Worm (Caenorhabditis elegans) whole organism, L2 larva: ENCODE measurements around the gene htrl-1.

Experiments
- lin-13 ChIP-seq: fragments of 150-350 bp; optimal IDR thresholded peaks from 2 replicates; lab custom pipeline; 2014; ENCODE audit warnings: missing biosample characterization, missing genetic modification reagents, missing genetic modification characterization
- lsy-2 ChIP-seq, 2 experiments: fragments of 150-350 bp in 1 of 2; sonication (generic microtip) in 1 of 2; optimal IDR thresholded peaks; 2 replicates each; lab custom pipeline; 2014 to 2017; ENCODE audit warnings: missing biosample characterization in 2 of 2, missing genetic modification characterization in 2 of 2
- snpc-4 ChIP-seq: fragments of 150-350 bp; optimal IDR thresholded peaks from 2 replicates; lab custom pipeline; 2014; ENCODE audit warnings: missing biosample characterization, missing genetic modification characterization
- zag-1 ChIP-seq: fragments of 150-350 bp; optimal IDR thresholded peaks from 2 replicates; lab custom pipeline; 2014; ENCODE audit warnings: missing biosample characterization, missing genetic modification characterization
- ztf-11 ChIP-seq: sonication (generic microtip); optimal IDR thresholded peaks from 2 replicates; lab custom pipeline; 2017; ENCODE audit warnings: missing biosample characterization, missing genetic modification characterization

- TF ChIP-seq lin-13 (GFP tag; lab: Kevin White, UChicago), result no peak
- TF ChIP-seq ztf-11 (tag; lab: Kevin White, UChicago), result no peak
- TF ChIP-seq snpc-4 (tag; lab: Kevin White, UChicago), result no peak
- no peak for TF ChIP-seq lsy-2 (tag; optimal IDR thresholded peaks at IDR 0.05; lab: Kevin White, UChicago)
- TF ChIP-seq zag-1, result no peak
Observed at ce11 chrV:11515145-11515544, 19.0 kb upstream of the htrl-1 start.
